Worm (Caenorhabditis elegans) whole organism, midembryonic: ENCODE measurements around the gene srw-87.
"Not testable (repeated sequence)": the region's sequence is repeated elsewhere in the genome, so short reads cannot be mapped to it uniquely, and the experiment has no call there.

Experiments
- T22C8.4 ChIP-seq: fragments of 200-800 bp; sonication (Bioruptor generic); IDR thresholded peaks from 2 replicates; pipeline ENCODE4 v1.3.6; 2022; ENCODE audit warnings: missing genetic modification characterization, missing compliant biosample characterization
- cog-1 ChIP-seq: sonication (generic microtip); optimal IDR thresholded peaks from 2 replicates; lab custom pipeline; 2016; ENCODE audit warnings: missing genetic modification characterization, missing compliant biosample characterization
- flt-1 ChIP-seq: fragments of 200-800 bp; sonication (Bioruptor generic); IDR thresholded peaks from 2 replicates; pipeline ENCODE4 v1.3.6; 2022; ENCODE audit warnings: missing genetic modification characterization, missing compliant biosample characterization
- klf-2 ChIP-seq: fragments of 200-800 bp; sonication (Bioruptor generic); conservative IDR thresholded peaks from 2 replicates; pipeline ENCODE4 v1.3.6; 2022; ENCODE audit warnings: missing genetic modification reagents, missing genetic modification characterization, missing compliant biosample characterization
- med-1 ChIP-seq: sonication (generic microtip); optimal IDR thresholded peaks from 2 replicates; lab custom pipeline; 2017; ENCODE audit warnings: missing genetic modification characterization, mild to moderate bottlenecking, missing compliant biosample characterization, antibody characterized with exemption, missing genetic modification reagents; ENCODE audit not compliant: insufficient read depth
- ref-1 ChIP-seq: fragments of 200-800 bp; sonication (Bioruptor generic); conservative IDR thresholded peaks from 2 replicates; pipeline ENCODE4 v1.3.6; 2022; ENCODE audit warnings: missing genetic modification reagents, missing genetic modification characterization, missing compliant biosample characterization
- tab-1 ChIP-seq: fragments of 200-800 bp; sonication (Bioruptor generic); IDR thresholded peaks from 2 replicates; pipeline ENCODE4 v1.3.6; 2022; ENCODE audit warnings: missing genetic modification characterization, missing compliant biosample characterization
- ztf-23 ChIP-seq: fragments of 200-800 bp; sonication (Bioruptor generic); IDR thresholded peaks from 2 replicates; pipeline ENCODE4 v1.3.6; 2022; ENCODE audit warnings: missing genetic modification reagents, missing genetic modification characterization, missing compliant biosample characterization
- ztf-29 ChIP-seq: fragments of 200-800 bp; sonication (Bioruptor generic); IDR thresholded peaks from 2 replicates; pipeline ENCODE4 v1.3.6; 2022; ENCODE audit warnings: missing genetic modification reagents, missing genetic modification characterization, missing compliant biosample characterization

Gene srw-87

DNA sequence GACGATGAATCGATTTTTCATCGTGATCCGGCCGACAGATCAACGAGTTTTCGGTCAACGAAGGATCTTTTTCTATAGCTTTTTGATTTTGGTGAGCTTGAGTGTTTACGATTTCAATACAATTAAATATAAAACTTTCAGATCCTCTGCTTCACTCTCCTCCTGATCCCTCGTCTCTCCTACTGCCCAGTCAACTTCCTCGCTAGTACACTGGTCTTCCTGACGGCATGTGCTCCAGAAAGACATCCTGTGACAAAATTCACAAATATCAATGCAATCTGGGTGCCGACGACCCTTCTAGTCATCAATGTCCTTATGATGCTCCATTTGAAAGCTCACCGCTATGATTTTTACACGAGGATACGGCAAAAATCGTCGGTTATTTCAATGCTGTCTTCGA is 28.1 kb upstream of the srw-87 start:
- TF ChIP-seq ref-1 = no peak
- no peak for TF ChIP-seq T22C8.4 (GFP tag; lab: Robert Waterston, UW)
- no peak for TF ChIP-seq flt-1
- TF ChIP-seq ztf-29 (GFP tag; lab: Robert Waterston, UW) = no peak
- TF ChIP-seq klf-2 = no peak
- TF ChIP-seq tab-1 = no peak
- no peak for TF ChIP-seq med-1 (GFP tag; lab: Kevin White, UChicago)
- no peak for TF ChIP-seq ztf-23
- TF ChIP-seq cog-1 = no peak

- TF ChIP-seq med-1 (GFP tag; lab: Kevin White, UChicago) (no peak), T22C8.4 (GFP tag; lab: Robert Waterston, UW) (no peak), ztf-29 (GFP tag; lab: Robert Waterston, UW) (no peak), ref-1 (no peak), klf-2 (no peak), ztf-23 (no peak), flt-1 (no peak), tab-1 (no peak), cog-1 (no peak)
These were observed 26.9 kb upstream of the srw-87 start, which contains the start of gene oac-7 for ce11 chrV:16309523-16309922. Gene oac-7 (plus strand): TSS chrV:16309805.

DNA sequence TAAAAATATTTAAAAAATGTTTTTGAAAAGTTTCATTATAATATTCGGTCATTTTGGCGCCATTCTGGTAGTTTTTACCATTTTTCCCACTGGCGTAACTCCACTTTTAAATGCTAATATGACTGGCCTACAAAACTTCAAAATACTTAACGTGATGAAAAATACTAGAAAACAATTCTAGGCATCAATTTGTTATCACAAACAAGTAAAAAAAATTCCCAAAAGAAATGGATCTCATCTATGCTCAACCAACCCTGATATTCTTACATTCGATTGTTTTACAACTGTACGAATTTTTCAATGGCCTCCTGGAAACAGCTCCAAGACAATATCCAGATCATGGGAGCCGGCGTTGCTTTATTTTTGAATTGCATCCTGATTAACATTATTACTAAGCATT is 21.4 kb upstream of the srw-87 start, which contains the start of gene str-214:
str-214 (plus strand) TSS at position 301 of the 400 bp plus-strand sequence.
- no peak for TF ChIP-seq klf-2
- TF ChIP-seq ztf-23 = no peak
- TF ChIP-seq flt-1 = no peak
- TF ChIP-seq ref-1 = no peak
- no peak for TF ChIP-seq cog-1
- no peak for TF ChIP-seq T22C8.4 (GFP tag; lab: Robert Waterston, UW)
- TF ChIP-seq ztf-29 (GFP tag; lab: Robert Waterston, UW) = no peak
- TF ChIP-seq med-1 (GFP tag; lab: Kevin White, UChicago) = no peak
- no peak for TF ChIP-seq tab-1

- TF ChIP-seq ref-1 (no peak), med-1 (GFP tag; lab: Kevin White, UChicago) (no peak), T22C8.4 (GFP tag; lab: Robert Waterston, UW) (no peak), ztf-29 (GFP tag; lab: Robert Waterston, UW) (no peak), cog-1 (no peak), tab-1 (no peak), ztf-23 (no peak), klf-2 (no peak), flt-1 (no peak)
These were observed 19.2 kb upstream of the srw-87 start, which contains the start of gene srh-180 for ce11 chrV:16317244-16317643. Gene srh-180 (plus strand): TSS chrV:16317544.

ce11 chrV:16322155-16322554 is 14.3 kb upstream of the srw-87 start:
- TF ChIP-seq ztf-29 (GFP tag; lab: Robert Waterston, UW) (no peak), ztf-23 (no peak), flt-1 (no peak), tab-1 (no peak), med-1 (GFP tag; lab: Kevin White, UChicago) (no peak), cog-1 (no peak), T22C8.4 (GFP tag; lab: Robert Waterston, UW) (no peak), ref-1 (no peak), klf-2 (no peak)

ce11 chrV:16328849-16329248 is 7.6 kb upstream of the srw-87 start, which contains the start of gene F57G8.7:
Gene F57G8.7 (plus strand): TSS chrV:16329149.
- TF ChIP-seq ztf-23 = no peak
- no peak for TF ChIP-seq T22C8.4 (GFP tag; lab: Robert Waterston, UW)
- TF ChIP-seq klf-2 = no peak
- TF ChIP-seq cog-1 = no peak

ce11 chrV:16333412-16333811 is 3.0 kb upstream of the srw-87 start, which contains the start of gene srh-167:
Gene srh-167 (plus strand): TSS chrV:16333712.
- TF ChIP-seq med-1 (GFP tag; lab: Kevin White, UChicago) = no peak
- no peak for TF ChIP-seq ztf-23
- no peak for TF ChIP-seq tab-1
- no peak for TF ChIP-seq flt-1
- no peak for TF ChIP-seq ztf-29 (GFP tag; lab: Robert Waterston, UW)
- no peak for TF ChIP-seq ref-1
- no peak for TF ChIP-seq T22C8.4 (GFP tag; lab: Robert Waterston, UW)
- TF ChIP-seq cog-1 = no peak
- TF ChIP-seq klf-2 = no peak

ce11 chrV:16338287-16339092 is 2.1 kb downstream of the srw-87 start, which contains the start of gene slc-9B.2:
Gene slc-9B.2 (plus strand): TSS chrV:16339042.
- TF ChIP-seq tab-1, flt-1, ref-1: not testable (repeated sequence)

ce11 chrV:16341497-16342257 is 5.3 kb downstream of the srw-87 start:
- 0 out of 2 replicates have a peak, but pooled peaks have one; percentile 43 for TF ChIP-seq klf-2

- no peak for TF ChIP-seq flt-1
- TF ChIP-seq klf-2 = no peak
- TF ChIP-seq ztf-29 (GFP tag; lab: Robert Waterston, UW) = no peak
- TF ChIP-seq ref-1 = no peak
- TF ChIP-seq cog-1 = no peak
- no peak for TF ChIP-seq med-1 (GFP tag; lab: Kevin White, UChicago)
- no peak for TF ChIP-seq T22C8.4 (GFP tag; lab: Robert Waterston, UW)
- no peak for TF ChIP-seq tab-1
- TF ChIP-seq ztf-23 = no peak
These were observed 5.8 kb downstream of the srw-87 start, which contains the start of gene nhr-193 for ce11 chrV:16342258-16342618. Gene nhr-193 (plus strand): TSS chrV:16342308.
